Worm (Caenorhabditis elegans): ENCODE results near the gene R12B2.13.

R12B2.13 gene

DNA sequence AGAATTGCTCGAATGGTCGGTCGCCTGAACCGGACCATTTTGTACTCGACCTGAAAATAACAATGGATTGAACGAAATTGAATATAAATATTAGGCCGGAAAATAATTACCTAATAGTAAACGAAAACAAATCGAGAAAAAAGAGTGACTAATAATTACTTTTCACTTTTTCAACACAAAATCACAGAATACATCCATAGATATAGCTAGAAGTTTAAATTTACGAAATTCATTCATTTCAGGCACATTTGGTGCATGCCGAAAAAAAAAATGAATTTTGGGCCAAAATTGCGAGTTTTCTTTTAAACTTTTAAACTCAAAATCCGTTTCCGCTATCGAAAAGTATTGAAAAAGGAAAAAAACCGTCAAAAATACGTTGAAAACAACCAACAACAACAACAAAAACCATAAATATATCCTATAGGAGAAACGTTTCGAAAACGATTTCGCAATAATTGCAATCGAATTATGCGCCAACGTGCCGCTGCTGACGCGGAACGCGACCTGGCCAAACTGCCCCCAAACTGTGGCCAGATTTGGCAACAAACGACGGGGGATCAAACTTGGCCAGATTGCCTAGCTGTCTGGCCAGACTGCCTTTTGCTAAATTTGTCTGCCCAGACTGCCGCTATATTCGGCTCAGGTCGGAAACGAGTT, 47.9 kb downstream of the R12B2.13 start, which contains the start of gene Y37B11A.3 (continued):
- peak; percentile 98 for TF ChIP-seq aha-1 (tag)
- TF ChIP-seq lsy-2 (tag; optimal IDR thresholded peaks at IDR 0.05), result peak in 1 of 2 experiments; percentile 78

DNA sequence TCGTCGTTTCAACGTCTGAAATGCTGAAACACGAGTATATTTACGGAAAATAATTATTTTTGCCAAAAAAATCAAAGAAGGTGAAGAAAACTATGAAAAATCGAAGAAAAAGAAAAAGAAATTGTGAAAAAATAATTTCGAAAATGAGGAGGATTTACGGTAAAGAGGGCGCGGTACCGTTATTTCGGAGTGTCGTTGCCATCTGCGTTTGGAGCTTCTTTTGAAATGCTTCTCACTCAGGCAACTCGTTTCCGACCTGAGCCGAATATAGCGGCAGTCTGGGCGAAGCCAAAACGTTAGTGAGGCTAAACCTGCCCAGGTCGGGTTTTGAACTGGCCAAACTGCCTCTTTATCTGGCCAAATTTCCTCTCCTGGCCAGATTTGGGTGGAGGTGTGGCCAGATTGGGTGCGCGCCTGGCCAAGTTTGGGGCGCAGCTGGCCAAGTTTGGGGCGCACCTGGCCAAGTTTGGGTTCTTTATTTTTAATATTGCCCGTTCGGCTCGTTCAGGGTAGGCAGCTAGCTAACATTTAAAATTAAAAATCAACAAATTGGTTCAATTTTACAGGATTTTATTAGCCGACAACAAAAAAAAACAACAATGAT, 49.4 kb downstream of the R12B2.13 start:
- TF ChIP-seq egl-43 (GFP tag; IDR thresholded peaks at IDR 0.05) (peak; percentile 46; the same call in 1 of the 2 replicates), Y48G9A.11 (GFP tag; IDR thresholded peaks at IDR 0.05) (peak; percentile 97), ceh-44 (GFP tag; IDR thresholded peaks at IDR 0.05) (0 out of 2 replicates have a peak, but pooled peaks have one; percentile 36), vab-7 (GFP tag; IDR thresholded peaks at IDR 0.05) (peak; percentile 56), set-16 (GFP tag; IDR thresholded peaks at IDR 0.05) (peak; percentile 65)
